Worm (Caenorhabditis elegans): ENCODE results near the gene bath-47.
"Not testable (repeated sequence)": the region's sequence is repeated elsewhere in the genome, so short reads cannot be mapped to it uniquely, and the experiment has no call there.

ce11 chrII:1633490-1633889, 31.9 kb downstream of the bath-47 start, which contains the start of gene C08E3.1:
- TF ChIP-seq dao-5, W03F9.2 (tag; optimal IDR thresholded peaks at IDR 0.05): not testable (repeated sequence)

Measured in whole organism, L4/young adult.